Worm (Caenorhabditis elegans): ENCODE data around the gene srbc-16.

Gene srbc-16

DNA sequence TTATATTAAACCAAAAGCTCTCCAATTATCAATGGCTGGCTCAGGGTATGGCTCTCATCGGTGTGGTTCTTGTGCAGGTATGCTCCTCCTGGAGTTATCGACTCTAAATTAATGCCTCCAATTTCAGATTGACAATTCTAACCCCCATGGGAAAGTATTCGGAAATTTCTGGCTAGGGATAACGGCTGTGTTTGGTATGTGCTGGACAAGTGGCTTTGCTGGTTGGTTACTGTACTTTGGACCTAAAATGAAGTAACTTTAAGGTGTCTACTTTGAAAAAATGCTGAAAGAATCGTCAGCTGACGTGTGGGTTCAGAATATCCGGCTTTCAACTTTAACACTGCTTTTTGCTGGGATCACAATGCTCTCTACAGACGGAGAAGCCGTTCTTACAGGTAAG is 35.1 kb downstream of the srbc-16 start:
- no peak for TF ChIP-seq R02D3.7 (tag; optimal IDR thresholded peaks at IDR 0.05)
- no peak for TF ChIP-seq aly-2 (tag; optimal IDR thresholded peaks at IDR 0.05)
- no peak for TF ChIP-seq elt-2 (tag; optimal IDR thresholded peaks at IDR 0.05)
- TF ChIP-seq egl-5 (tag; optimal IDR thresholded peaks at IDR 0.05), result no peak
- TF ChIP-seq fos-1 (tag; optimal IDR thresholded peaks at IDR 0.05), result no peak
- TF ChIP-seq daf-12 (tag; optimal IDR thresholded peaks at IDR 0.05), result no peak
- TF ChIP-seq jun-1 (tag; optimal IDR thresholded peaks at IDR 0.05), result no peak
- TF ChIP-seq skn-1 (tag; optimal IDR thresholded peaks at IDR 0.05), result no peak
- no peak for TF ChIP-seq nhr-28 (tag; optimal IDR thresholded peaks at IDR 0.05)
- TF ChIP-seq ama-1 (optimal IDR thresholded peaks at IDR 0.05), result no peak
- TF ChIP-seq nhr-23 (tag; optimal IDR thresholded peaks at IDR 0.05), result no peak

DNA sequence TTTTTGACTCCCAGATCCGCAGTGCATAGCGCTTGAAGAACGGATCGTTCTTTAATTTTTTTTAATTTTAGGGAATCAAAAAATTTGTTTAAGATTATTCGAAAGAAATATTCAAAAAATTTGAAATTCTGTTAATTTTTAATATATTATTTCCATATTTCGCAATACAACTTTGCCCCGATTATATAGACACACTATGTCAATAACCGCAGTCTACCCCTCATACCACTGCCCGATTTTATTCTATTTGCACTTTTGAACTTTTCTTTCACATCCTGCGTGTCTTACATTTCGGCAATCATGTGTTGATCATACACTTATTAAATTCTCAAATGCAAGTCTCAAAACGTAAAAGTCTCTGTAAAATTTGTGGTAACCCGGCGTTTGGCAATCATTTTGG is 37.0 kb downstream of the srbc-16 start, which contains the start of gene nhr-56:
Gene nhr-56, plus strand, starts transcription at position 202 of the 400 bp plus-strand sequence.
- TF ChIP-seq ceh-16 (tag; optimal IDR thresholded peaks at IDR 0.05) (no peak), jun-1 (tag; optimal IDR thresholded peaks at IDR 0.05) (peak; percentile 5), nhr-25 (tag; optimal IDR thresholded peaks at IDR 0.05) (no peak), nhr-237 (tag; optimal IDR thresholded peaks at IDR 0.05) (no peak), aly-2 (tag; optimal IDR thresholded peaks at IDR 0.05) (no peak), fkh-10 (GFP tag; optimal IDR thresholded peaks at IDR 0.05) (no peak), nhr-67 (tag; optimal IDR thresholded peaks at IDR 0.05) (no peak), skn-1 (tag; optimal IDR thresholded peaks at IDR 0.05) (no peak), nhr-11 (tag; optimal IDR thresholded peaks at IDR 0.05) (no peak), elt-2 (tag; optimal IDR thresholded peaks at IDR 0.05) (peak; percentile 64), nhr-77 (tag; optimal IDR thresholded peaks at IDR 0.05) (no peak), ceh-82 (tag; optimal IDR thresholded peaks at IDR 0.05) (no peak), mdl-1 (tag; optimal IDR thresholded peaks at IDR 0.05) (no peak), mml-1 (tag; optimal IDR thresholded peaks at IDR 0.05) (no peak), nhr-43 (tag; optimal IDR thresholded peaks at IDR 0.05; ENCODE audit: poor library complexity, severe bottlenecking) (peak; percentile 14), nhr-12 (tag; optimal IDR thresholded peaks at IDR 0.05) (no peak), eor-1 (tag; optimal IDR thresholded peaks at IDR 0.05) (no peak), fos-1 (tag; optimal IDR thresholded peaks at IDR 0.05) (no peak), zag-1 (tag; optimal IDR thresholded peaks at IDR 0.05) (no peak), ama-1 (optimal IDR thresholded peaks at IDR 0.05) (no peak), egl-27 (tag; optimal IDR thresholded peaks at IDR 0.05) (no peak), ceh-28 (tag; optimal IDR thresholded peaks at IDR 0.05) (no peak), R02D3.7 (tag; optimal IDR thresholded peaks at IDR 0.05) (no peak), tbx-2 (tag; optimal IDR thresholded peaks at IDR 0.05) (no peak), nhr-76 (tag; optimal IDR thresholded peaks at IDR 0.05) (no peak), elt-3 (tag; optimal IDR thresholded peaks at IDR 0.05) (no peak), lsy-12 (tag; optimal IDR thresholded peaks at IDR 0.05) (no peak), sea-2 (GFP tag; optimal IDR thresholded peaks at IDR 0.05) (no peak), ztf-11 (tag; optimal IDR thresholded peaks at IDR 0.05) (no peak), hmg-11 (tag; optimal IDR thresholded peaks at IDR 0.05) (no peak), nhr-23 (tag; optimal IDR thresholded peaks at IDR 0.05) (peak; percentile 69), nhr-28 (tag; optimal IDR thresholded peaks at IDR 0.05) (no peak), lin-39 (tag; optimal IDR thresholded peaks at IDR 0.05) (no peak), nfya-1 (tag; optimal IDR thresholded peaks at IDR 0.05; ENCODE audit: insufficient read depth) (peak; percentile 16), ceh-9 (tag; optimal IDR thresholded peaks at IDR 0.05) (no peak), pqm-1 (tag; optimal IDR thresholded peaks at IDR 0.05) (peak; percentile 56), ztf-4 (tag; optimal IDR thresholded peaks at IDR 0.05) (no peak), fkh-2 (tag; optimal IDR thresholded peaks at IDR 0.05) (no peak), pha-4 (tag; optimal IDR thresholded peaks at IDR 0.05) (peak; percentile 98), daf-12 (tag; optimal IDR thresholded peaks at IDR 0.05) (no peak), snpc-4 (tag; optimal IDR thresholded peaks at IDR 0.05) (no peak), unc-62 (GFP tag; optimal IDR thresholded peaks at IDR 0.05) (no peak), egl-5 (tag; optimal IDR thresholded peaks at IDR 0.05) (no peak), unc-39 (tag; optimal IDR thresholded peaks at IDR 0.05) (no peak), lin-15B (tag; optimal IDR thresholded peaks at IDR 0.05) (no peak), ZK546.5 (tag; optimal IDR thresholded peaks at IDR 0.05) (no peak), elt-1 (tag; optimal IDR thresholded peaks at IDR 0.05) (no peak)

All from whole organism, L3 larva.